Worm (Caenorhabditis elegans) whole organism, midembryonic: ENCODE data around the gene nst-1.
A peak's percentile ranks its signal among the peaks of the same experiment; 100 is the strongest.

Source experiments
- T22C8.4 ChIP-seq: fragments of 200-800 bp; sonication (Bioruptor generic); IDR thresholded peaks from 2 replicates; pipeline ENCODE4 v1.3.6; 2022; ENCODE audit warnings: missing genetic modification characterization, missing compliant biosample characterization
- cog-1 ChIP-seq: sonication (generic microtip); optimal IDR thresholded peaks from 2 replicates; lab custom pipeline; 2016; ENCODE audit warnings: missing genetic modification characterization, missing compliant biosample characterization
- flt-1 ChIP-seq: fragments of 200-800 bp; sonication (Bioruptor generic); IDR thresholded peaks from 2 replicates; pipeline ENCODE4 v1.3.6; 2022; ENCODE audit warnings: missing genetic modification characterization, missing compliant biosample characterization
- klf-2 ChIP-seq: fragments of 200-800 bp; sonication (Bioruptor generic); conservative IDR thresholded peaks from 2 replicates; pipeline ENCODE4 v1.3.6; 2022; ENCODE audit warnings: missing genetic modification reagents, missing genetic modification characterization, missing compliant biosample characterization
- med-1 ChIP-seq: sonication (generic microtip); optimal IDR thresholded peaks from 2 replicates; lab custom pipeline; 2017; ENCODE audit warnings: missing genetic modification characterization, mild to moderate bottlenecking, missing compliant biosample characterization, antibody characterized with exemption, missing genetic modification reagents; ENCODE audit not compliant: insufficient read depth
- ref-1 ChIP-seq: fragments of 200-800 bp; sonication (Bioruptor generic); conservative IDR thresholded peaks from 2 replicates; pipeline ENCODE4 v1.3.6; 2022; ENCODE audit warnings: missing genetic modification reagents, missing genetic modification characterization, missing compliant biosample characterization
- tab-1 ChIP-seq: fragments of 200-800 bp; sonication (Bioruptor generic); IDR thresholded peaks from 2 replicates; pipeline ENCODE4 v1.3.6; 2022; ENCODE audit warnings: missing genetic modification characterization, missing compliant biosample characterization
- ztf-23 ChIP-seq: fragments of 200-800 bp; sonication (Bioruptor generic); IDR thresholded peaks from 2 replicates; pipeline ENCODE4 v1.3.6; 2022; ENCODE audit warnings: missing genetic modification reagents, missing genetic modification characterization, missing compliant biosample characterization
- ztf-29 ChIP-seq: fragments of 200-800 bp; sonication (Bioruptor generic); IDR thresholded peaks from 2 replicates; pipeline ENCODE4 v1.3.6; 2022; ENCODE audit warnings: missing genetic modification reagents, missing genetic modification characterization, missing compliant biosample characterization

Gene nst-1

DNA sequence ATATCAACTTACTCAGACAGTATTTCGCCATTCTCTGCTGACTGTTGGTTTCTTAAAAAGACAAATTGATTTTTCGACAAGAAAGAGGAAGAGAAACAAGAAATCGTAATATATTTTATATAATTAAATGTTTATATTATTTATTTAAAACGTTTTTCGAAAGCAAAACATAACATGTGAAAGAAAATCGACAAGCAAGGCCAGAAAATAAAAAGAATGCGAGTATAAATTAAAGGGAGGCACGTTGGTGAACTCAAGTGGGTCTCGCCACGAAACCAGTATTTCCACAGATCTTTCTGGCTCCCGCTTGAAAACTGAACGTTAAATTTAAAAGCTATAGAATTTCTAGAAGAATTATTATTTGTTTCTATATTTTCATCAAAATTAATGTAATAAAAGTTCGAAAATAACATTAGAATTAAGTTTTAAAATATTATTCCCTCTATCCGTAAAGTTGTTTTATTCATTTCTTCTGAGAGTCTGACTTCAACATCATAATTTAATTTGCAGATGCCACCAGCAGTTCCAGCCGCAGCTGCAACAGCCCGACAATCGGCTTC lies at the start of gene nst-1, which contains the start of gene cct-4:
Gene nst-1 (minus strand): TSS at position 51 of the 560 bp plus-strand sequence.
Gene cct-4 (plus strand): TSS at position 510 of the 560 bp plus-strand sequence.
- TF ChIP-seq ztf-23 (GFP tag; lab: Robert Waterston, UW) = no peak
- no peak for TF ChIP-seq tab-1 (GFP tag; lab: Robert Waterston, UW)
- no peak for TF ChIP-seq klf-2 (GFP tag; lab: Robert Waterston, UW)
- no peak for TF ChIP-seq cog-1 (tag; lab: Kevin White, UChicago)
- TF ChIP-seq T22C8.4 = no peak
- TF ChIP-seq med-1 (GFP tag; lab: Kevin White, UChicago) = no peak
- no peak for TF ChIP-seq ztf-29 (GFP tag; lab: Robert Waterston, UW)
- no peak for TF ChIP-seq ref-1 (GFP tag; lab: Robert Waterston, UW)
- no peak for TF ChIP-seq flt-1 (GFP tag; lab: Robert Waterston, UW)

DNA sequence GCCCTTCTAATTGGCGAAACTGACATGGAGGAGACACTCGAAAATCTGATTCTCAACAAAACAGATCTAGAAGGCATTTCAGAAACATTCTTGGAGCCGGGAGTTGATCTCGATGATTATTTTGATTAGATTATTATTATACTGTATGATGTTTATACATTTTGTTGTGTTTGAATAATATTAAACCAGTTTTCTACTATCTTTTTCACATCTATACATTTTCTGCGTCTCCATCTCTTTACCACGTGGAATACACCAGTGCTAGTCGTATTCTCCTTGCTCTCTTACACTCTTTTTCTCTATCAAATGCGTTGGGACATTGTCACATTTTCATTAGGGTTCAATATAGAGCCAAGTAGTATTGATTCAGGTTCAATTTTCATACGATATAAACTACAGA lies 46.5 kb upstream of the nst-1 start, which contains the start of gene C26D10.4:
Gene C26D10.4 (plus strand): TSS at position 301 of the 400 bp plus-strand sequence.
- no peak for TF ChIP-seq flt-1 (GFP tag; lab: Robert Waterston, UW)
- TF ChIP-seq med-1 (GFP tag; lab: Kevin White, UChicago) = no peak
- TF ChIP-seq cog-1 (tag; lab: Kevin White, UChicago) = no peak
- TF ChIP-seq ztf-29 (GFP tag; lab: Robert Waterston, UW) = no peak
- no peak for TF ChIP-seq T22C8.4
- no peak for TF ChIP-seq tab-1 (GFP tag; lab: Robert Waterston, UW)
- no peak for TF ChIP-seq klf-2 (GFP tag; lab: Robert Waterston, UW)
- TF ChIP-seq ztf-23 (GFP tag; lab: Robert Waterston, UW) = no peak
- no peak for TF ChIP-seq ref-1 (GFP tag; lab: Robert Waterston, UW)

DNA sequence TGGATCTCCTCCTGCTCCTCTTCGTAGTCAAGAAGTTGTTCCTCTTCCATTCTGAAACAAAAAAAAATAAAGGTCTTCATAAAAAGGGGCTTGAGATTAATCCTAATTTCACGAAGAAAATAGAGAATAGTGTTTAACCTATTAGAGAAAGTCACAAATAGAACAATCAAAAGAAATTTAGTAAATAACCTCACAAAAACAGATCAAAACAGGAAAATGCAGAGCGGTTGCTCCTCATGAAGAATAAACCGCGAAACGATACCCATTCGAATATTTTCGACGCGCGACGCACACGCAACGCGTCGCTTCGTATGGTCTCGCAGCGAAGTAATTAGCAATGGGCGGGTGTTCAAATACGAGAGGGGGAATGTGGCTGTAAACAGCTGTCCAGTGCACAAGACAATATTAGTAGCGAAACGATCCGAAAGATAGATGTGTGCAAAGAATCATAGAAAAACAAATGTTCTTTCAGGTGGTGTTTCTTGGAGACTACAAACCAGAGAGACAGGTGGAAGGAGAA lies 45.9 kb upstream of the nst-1 start, which contains the start of gene hel-1:
Gene hel-1 (minus strand): TSS at position 51 of the 520 bp plus-strand sequence.
- TF ChIP-seq flt-1 (GFP tag; lab: Robert Waterston, UW) = no peak; the same call in 1 of the 2 replicates
- TF ChIP-seq ref-1 (GFP tag; lab: Robert Waterston, UW) = no peak
- no peak for TF ChIP-seq med-1 (GFP tag; lab: Kevin White, UChicago)
- no peak for TF ChIP-seq klf-2 (GFP tag; lab: Robert Waterston, UW)
- TF ChIP-seq ztf-29 (GFP tag; lab: Robert Waterston, UW) = no peak
- TF ChIP-seq tab-1 (GFP tag; lab: Robert Waterston, UW) = 0 out of 2 replicates have a peak, but pooled peaks have one; percentile 12
- no peak for TF ChIP-seq ztf-23 (GFP tag; lab: Robert Waterston, UW)
- no peak for TF ChIP-seq T22C8.4
- TF ChIP-seq cog-1 (tag; lab: Kevin White, UChicago) = peak; percentile 74

- no peak for TF ChIP-seq ref-1 (GFP tag; lab: Robert Waterston, UW)
These were observed 44.4 kb upstream of the nst-1 start for ce11 chrII:8327450-8327849.

ce11 chrII:8326228-8326960 lies 43.4 kb upstream of the nst-1 start:
- TF ChIP-seq ztf-23 (GFP tag; lab: Robert Waterston, UW) = no peak
- no peak for TF ChIP-seq ztf-29 (GFP tag; lab: Robert Waterston, UW)
- no peak for TF ChIP-seq T22C8.4
- TF ChIP-seq ref-1 (GFP tag; lab: Robert Waterston, UW) = no peak
- no peak for TF ChIP-seq flt-1 (GFP tag; lab: Robert Waterston, UW)
- TF ChIP-seq med-1 (GFP tag; lab: Kevin White, UChicago) = no peak
- TF ChIP-seq klf-2 (GFP tag; lab: Robert Waterston, UW) = no peak
- TF ChIP-seq tab-1 (GFP tag; lab: Robert Waterston, UW) = no peak
- TF ChIP-seq cog-1 (tag; lab: Kevin White, UChicago) = no peak

- peak; percentile 56 for TF ChIP-seq cog-1 (tag; lab: Kevin White, UChicago)
- TF ChIP-seq ztf-23 (GFP tag; lab: Robert Waterston, UW) = peak; percentile 72
- TF ChIP-seq tab-1 (GFP tag; lab: Robert Waterston, UW) = peak; percentile 60; the same call in 1 of the 2 replicates
- TF ChIP-seq flt-1 (GFP tag; lab: Robert Waterston, UW) = peak; percentile 70; the same call in 1 of the 2 replicates
- peak; percentile 72; the same call in 1 of the 2 replicates for TF ChIP-seq klf-2 (GFP tag; lab: Robert Waterston, UW)
- TF ChIP-seq ztf-29 (GFP tag; lab: Robert Waterston, UW) = no peak
- TF ChIP-seq ref-1 (GFP tag; lab: Robert Waterston, UW) = no peak
- no peak for TF ChIP-seq T22C8.4
- peak; percentile 84 for TF ChIP-seq med-1 (GFP tag; lab: Kevin White, UChicago)
These were observed 42.1 kb upstream of the nst-1 start, which contains the start of the genes ran-3 and C26D10.3 for ce11 chrII:8325002-8325539. Gene ran-3, minus strand, starts transcription at chrII:8325052. Gene C26D10.3, plus strand, starts transcription at chrII:8325386.

DNA sequence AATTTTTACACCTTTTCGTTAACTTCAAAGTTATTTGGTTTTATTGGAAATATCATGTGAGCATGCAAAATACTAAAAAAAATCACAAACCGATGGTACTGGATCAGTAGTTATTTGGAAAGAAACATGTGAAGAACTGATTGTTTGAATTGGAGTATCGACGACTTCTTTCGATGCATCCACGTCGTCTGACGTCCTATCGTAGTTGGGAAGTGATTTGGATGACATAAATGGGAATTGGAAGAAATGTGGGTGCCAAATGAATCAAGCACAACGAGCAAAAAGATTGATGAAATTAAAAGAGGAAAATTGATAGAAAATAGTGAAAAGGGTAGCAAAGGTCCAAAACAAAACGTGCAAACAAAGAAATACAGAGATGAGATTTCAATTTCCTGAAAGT lies 38.2 kb upstream of the nst-1 start, which contains the start of gene shw-1:
Gene shw-1 (minus strand): TSS at position 228 of the 400 bp plus-strand sequence.
- TF ChIP-seq flt-1 (GFP tag; lab: Robert Waterston, UW) (no peak), ztf-29 (GFP tag; lab: Robert Waterston, UW) (no peak), med-1 (GFP tag; lab: Kevin White, UChicago) (no peak), T22C8.4 (no peak), cog-1 (tag; lab: Kevin White, UChicago) (no peak), ref-1 (GFP tag; lab: Robert Waterston, UW) (no peak), ztf-23 (GFP tag; lab: Robert Waterston, UW) (no peak), klf-2 (GFP tag; lab: Robert Waterston, UW) (no peak), tab-1 (GFP tag; lab: Robert Waterston, UW) (no peak)

DNA sequence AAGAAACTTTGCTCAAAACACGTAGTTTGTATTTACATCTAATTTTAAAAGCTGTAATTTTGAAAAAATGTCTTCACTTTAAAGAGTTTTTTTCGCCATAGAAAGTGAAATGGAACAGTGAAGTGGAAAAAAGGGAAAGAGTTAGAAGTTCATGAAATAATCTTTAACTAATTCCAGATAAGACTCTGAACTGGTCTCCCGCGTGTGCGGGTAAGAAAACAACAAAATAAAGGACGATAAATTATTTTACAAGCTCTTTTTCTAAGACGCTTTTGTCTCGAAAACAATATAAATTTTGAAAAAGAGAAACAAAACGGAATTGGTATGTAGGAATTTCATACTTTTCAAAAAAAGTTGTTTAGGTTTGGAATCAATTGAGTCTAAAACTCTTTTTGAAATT lies 33.7 kb upstream of the nst-1 start:
- no peak for TF ChIP-seq ref-1 (GFP tag; lab: Robert Waterston, UW)
- no peak for TF ChIP-seq tab-1 (GFP tag; lab: Robert Waterston, UW)
- no peak for TF ChIP-seq cog-1 (tag; lab: Kevin White, UChicago)
- no peak for TF ChIP-seq ztf-23 (GFP tag; lab: Robert Waterston, UW)
- TF ChIP-seq ztf-29 (GFP tag; lab: Robert Waterston, UW) = no peak
- TF ChIP-seq med-1 (GFP tag; lab: Kevin White, UChicago) = no peak
- no peak for TF ChIP-seq T22C8.4
- no peak for TF ChIP-seq klf-2 (GFP tag; lab: Robert Waterston, UW)
- no peak for TF ChIP-seq flt-1 (GFP tag; lab: Robert Waterston, UW)
